Fruit fly (Drosophila melanogaster) Kc167 (cell line): ENCODE data around the gene CG43273.

Experiments
- Myc ChIP-seq: fragments of >200 bp; optimal IDR thresholded peaks from 2 replicates; lab custom pipeline; 2017; ENCODE audit warnings: missing external identifiers
- Sin3A ChIP-seq: fragments of >200 bp; optimal IDR thresholded peaks from 2 replicates; lab custom pipeline; 2018; ENCODE audit warnings: missing external identifiers
- h ChIP-seq: fragments of >200 bp; optimal IDR thresholded peaks from 3 replicates; lab custom pipeline; 2018; ENCODE audit warnings: missing external identifiers
- insv ChIP-seq: fragments of >200 bp; optimal IDR thresholded peaks from 3 replicates; lab custom pipeline; 2018; ENCODE audit warnings: missing external identifiers
- psq ChIP-seq: fragments of >200 bp; optimal IDR thresholded peaks from 2 replicates; lab custom pipeline; 2017; ENCODE audit warnings: missing external identifiers
- ttk ChIP-seq: sonication (Bioruptor generic); optimal IDR thresholded peaks from 2 replicates; lab custom pipeline; 2017; ENCODE audit warnings: missing external identifiers

The CG43273 gene

dm6 chr3R:24845952-24846848 is 16.1 kb downstream of the CG43273 start:
- no peak for TF ChIP-seq insv
- TF ChIP-seq ttk = no peak
- no peak for TF ChIP-seq Sin3A (lab: Kevin White, UChicago)
- TF ChIP-seq psq (lab: Kevin White, UChicago) = no peak
- no peak for TF ChIP-seq Myc
- TF ChIP-seq h (lab: Kevin White, UChicago) = no peak

- no peak for TF ChIP-seq h (lab: Kevin White, UChicago)
- TF ChIP-seq Myc = no peak
- no peak for TF ChIP-seq Sin3A (lab: Kevin White, UChicago)
- no peak for TF ChIP-seq psq (lab: Kevin White, UChicago)
- no peak for TF ChIP-seq ttk
- TF ChIP-seq insv = no peak
Measured at dm6 chr3R:24850420-24850819, 20.3 kb downstream of the CG43273 start, which contains the start of gene CG7006. Gene CG7006, plus strand, starts transcription at chr3R:24850627.

DNA sequence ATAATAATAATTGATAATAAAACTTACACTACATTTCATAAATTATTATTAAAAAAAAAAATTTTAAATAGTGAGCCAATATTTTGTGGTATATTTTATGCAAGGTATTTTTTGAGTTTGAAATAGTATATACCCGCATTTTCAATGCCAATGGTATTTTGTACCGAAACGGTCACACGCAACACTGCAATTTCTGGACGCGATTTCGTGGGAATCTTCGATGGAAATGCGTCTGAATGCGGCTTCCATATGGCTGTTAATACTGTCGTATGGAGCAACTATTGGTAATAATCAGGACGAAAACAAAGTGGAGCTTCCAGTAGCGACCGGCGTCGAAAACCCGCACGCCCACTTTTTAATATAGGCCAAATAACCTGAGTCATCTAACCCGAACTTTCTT is 21.3 kb downstream of the CG43273 start, which contains the start of gene Nct:
TSS of gene Nct (plus strand) at position 173 of the 400 bp plus-strand sequence.
- no peak for TF ChIP-seq ttk
- TF ChIP-seq psq (lab: Kevin White, UChicago) = no peak
- no peak for TF ChIP-seq insv
- TF ChIP-seq Sin3A (lab: Kevin White, UChicago) = no peak
- TF ChIP-seq Myc = no peak
- TF ChIP-seq h (lab: Kevin White, UChicago) = no peak

DNA sequence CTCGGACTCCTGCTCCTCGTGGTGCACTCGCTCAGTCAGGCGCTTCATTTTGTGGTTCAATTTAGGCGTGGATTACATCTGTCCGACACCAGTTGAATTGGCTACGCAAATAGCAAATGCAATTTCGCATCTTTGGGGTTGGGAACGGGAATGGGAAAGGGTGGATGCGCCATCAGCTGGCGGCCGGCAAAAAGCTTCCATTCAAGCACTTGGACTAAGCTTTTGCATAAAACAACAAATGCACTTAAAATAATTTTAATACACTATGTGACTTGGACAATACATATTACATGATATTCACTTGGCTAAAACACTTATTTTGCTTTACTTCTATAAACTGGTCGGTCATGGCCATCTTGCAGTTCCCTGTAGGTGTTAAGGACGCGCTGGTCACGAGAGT is 26.0 kb downstream of the CG43273 start, which contains the start of gene HDAC11:
TSS of gene HDAC11 (minus strand) at position 101 of the 400 bp plus-strand sequence.
- no peak for TF ChIP-seq psq (lab: Kevin White, UChicago)
- TF ChIP-seq Sin3A (lab: Kevin White, UChicago) = no peak
- TF ChIP-seq Myc = no peak
- TF ChIP-seq h (lab: Kevin White, UChicago) = no peak
- TF ChIP-seq insv = no peak
- no peak for TF ChIP-seq ttk

- no peak for TF ChIP-seq h (lab: Kevin White, UChicago)
- TF ChIP-seq insv = no peak
- no peak for TF ChIP-seq Myc
- TF ChIP-seq psq (lab: Kevin White, UChicago) = no peak
- no peak for TF ChIP-seq ttk
- no peak for TF ChIP-seq Sin3A (lab: Kevin White, UChicago)
Measured at dm6 chr3R:24857459-24857858, 27.4 kb downstream of the CG43273 start, which contains the start of gene CAH4. Gene CAH4, minus strand, starts transcription at chr3R:24857559.

DNA sequence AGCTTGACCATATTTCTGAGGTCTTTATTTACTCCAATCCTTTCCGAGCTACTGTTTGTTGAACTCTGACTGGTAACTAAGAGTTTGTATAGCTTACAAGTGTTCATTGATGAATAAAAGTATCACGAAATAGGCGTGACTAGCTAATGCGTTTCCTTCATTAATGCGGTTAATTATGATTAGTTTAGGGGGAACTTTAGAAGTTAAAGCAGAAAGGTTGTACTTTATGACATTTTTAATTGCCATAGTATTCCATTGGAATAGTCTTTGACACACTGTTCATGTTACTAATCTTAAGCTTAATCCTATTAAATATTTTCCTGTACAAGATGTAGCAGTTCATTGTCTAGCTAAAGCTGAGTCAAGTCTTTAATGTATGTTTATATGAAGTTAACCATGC is 29.6 kb downstream of the CG43273 start, which contains the start of gene ppk22:
TSS of gene ppk22 (minus strand) at position 101 of the 400 bp plus-strand sequence.
- TF ChIP-seq insv = no peak
- no peak for TF ChIP-seq h (lab: Kevin White, UChicago)
- no peak for TF ChIP-seq ttk
- no peak for TF ChIP-seq Myc
- TF ChIP-seq Sin3A (lab: Kevin White, UChicago) = no peak

DNA sequence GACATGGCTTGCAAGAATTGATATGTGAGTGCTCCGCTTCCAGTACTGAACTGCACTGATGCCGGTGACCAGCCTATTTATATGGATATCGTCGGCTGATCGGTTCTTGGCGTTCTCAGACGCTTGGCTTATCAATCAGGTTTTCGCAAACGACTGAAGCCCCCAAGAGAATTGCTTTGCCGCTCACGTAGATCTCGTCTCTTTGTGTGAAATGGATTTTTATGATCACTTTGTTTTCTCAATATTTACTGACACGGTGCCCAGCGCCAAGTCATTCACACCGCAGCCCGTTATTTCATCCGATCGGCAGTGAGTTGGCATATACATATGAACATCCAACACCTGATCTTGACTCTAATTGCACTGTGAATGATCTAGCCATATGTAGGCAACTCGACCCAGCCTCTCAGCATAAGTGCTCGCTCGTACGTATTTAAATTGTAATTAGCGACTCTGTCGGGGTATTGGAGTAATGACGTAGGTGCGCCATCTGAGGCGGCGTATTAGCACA is 30.3 kb downstream of the CG43273 start, which contains the start of gene CG13639:
TSS of gene CG13639 (minus strand) at position 51 of the 511 bp plus-strand sequence.
- TF ChIP-seq h (lab: Kevin White, UChicago) = no peak
- TF ChIP-seq ttk = no peak
- TF ChIP-seq psq (lab: Kevin White, UChicago) = no peak

DNA sequence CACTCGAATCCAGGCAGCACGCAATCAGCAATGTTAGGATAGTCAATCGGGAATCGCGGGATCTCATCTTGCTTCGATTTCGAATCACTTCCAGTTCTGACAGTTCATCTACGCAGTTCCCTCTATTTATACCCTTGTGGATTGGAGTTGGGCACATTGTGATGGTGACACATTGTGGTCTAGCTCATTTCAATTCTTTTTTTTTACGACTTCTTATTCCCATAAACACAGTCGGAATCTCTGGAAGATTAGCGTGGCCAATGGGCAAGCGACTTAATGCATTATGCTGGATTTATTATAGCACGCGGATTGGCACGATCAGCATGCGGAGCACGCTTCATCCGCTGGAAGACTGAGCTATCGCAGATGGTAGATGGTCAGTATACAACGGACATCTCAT is 32.0 kb downstream of the CG43273 start, which contains the start of gene CG13640:
TSS of gene CG13640 (minus strand) at position 101 of the 400 bp plus-strand sequence.
- TF ChIP-seq Sin3A (lab: Kevin White, UChicago) (no peak), psq (lab: Kevin White, UChicago) (no peak), insv (no peak), h (lab: Kevin White, UChicago) (no peak)

DNA sequence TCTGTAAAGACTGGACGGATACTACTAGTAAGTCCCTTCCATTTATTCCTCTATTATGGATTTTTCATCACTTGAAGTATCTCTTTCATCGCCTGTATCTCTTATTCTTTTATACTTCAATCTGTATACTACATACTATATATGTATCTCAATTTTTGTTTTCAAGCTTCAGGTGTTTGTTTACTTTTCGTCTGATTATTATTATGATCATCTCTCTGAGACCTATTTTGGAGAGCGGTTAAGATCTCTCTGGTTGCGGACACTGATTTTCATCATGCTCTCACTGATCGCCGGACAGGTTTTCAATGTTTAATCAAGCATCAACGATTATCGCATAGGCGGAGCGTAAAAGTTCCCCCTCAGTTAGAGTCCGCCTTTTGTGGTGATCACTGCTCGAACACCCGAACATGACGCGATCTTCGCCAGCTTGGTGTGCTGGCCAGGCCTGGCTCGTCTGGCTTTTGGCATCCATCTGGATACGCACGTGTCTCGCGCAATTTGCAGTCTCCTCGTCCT is 32.5 kb downstream of the CG43273 start, which contains the start of gene CG7016:
TSS of gene CG7016 (plus strand) at position 358 of the 516 bp plus-strand sequence.
- TF ChIP-seq Myc (no peak), h (lab: Kevin White, UChicago) (no peak), psq (lab: Kevin White, UChicago) (no peak), Sin3A (lab: Kevin White, UChicago) (no peak)

dm6 chr3R:24863894-24864293 is 33.8 kb downstream of the CG43273 start:
- TF ChIP-seq Sin3A (lab: Kevin White, UChicago) (no peak), psq (lab: Kevin White, UChicago) (no peak), Myc (no peak), h (lab: Kevin White, UChicago) (no peak), insv (no peak), ttk (no peak)

dm6 chr3R:24864719-24865400 is 34.8 kb downstream of the CG43273 start, which contains the start of the genes Srg1 and Elal:
Gene Srg1, minus strand, starts transcription at chr3R:24864732.
Gene Elal, plus strand, starts transcription at chr3R:24865350.
- TF ChIP-seq psq (lab: Kevin White, UChicago) (no peak), h (lab: Kevin White, UChicago) (no peak), Myc (no peak), Sin3A (lab: Kevin White, UChicago) (no peak), insv (no peak), ttk (no peak)

DNA sequence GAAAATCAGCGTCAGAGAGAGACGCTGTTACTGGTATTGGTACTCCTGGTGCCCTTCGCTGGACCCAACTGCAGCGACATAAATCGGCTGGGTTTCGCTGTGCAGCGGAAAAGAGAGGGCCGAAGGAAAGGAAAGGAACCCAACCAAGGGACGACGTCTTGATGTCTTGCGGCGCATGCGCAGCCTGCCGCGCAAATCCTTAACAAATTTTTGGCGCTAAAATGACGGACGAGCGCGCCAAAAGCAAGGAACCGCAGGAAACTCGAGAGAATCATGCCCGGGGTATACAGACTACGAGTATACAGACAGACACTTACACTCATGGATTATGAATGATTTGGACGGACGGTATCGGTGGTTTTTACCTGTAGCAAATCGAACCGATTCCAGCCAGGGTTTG is 36.9 kb downstream of the CG43273 start:
- TF ChIP-seq Sin3A (lab: Kevin White, UChicago) (no peak), psq (lab: Kevin White, UChicago) (no peak), insv (no peak), ttk (no peak), Myc (no peak), h (lab: Kevin White, UChicago) (no peak)
